Fruit fly (Drosophila melanogaster): ENCODE results near the gene dpr3.

dm6 chr2L:2015204-2015603 lies 94.5 kb downstream of the dpr3 start:
- no peak for TF ChIP-seq psq (GFP tag; optimal IDR thresholded peaks at IDR 0.05)
- no peak for TF ChIP-seq lola (GFP tag; optimal IDR thresholded peaks at IDR 0.05)
- no peak for TF ChIP-seq brk (GFP tag; optimal IDR thresholded peaks at IDR 0.05)
- TF ChIP-seq CG32264 (GFP tag; optimal IDR thresholded peaks at IDR 0.05): no peak
- no peak for TF ChIP-seq Hr78 (GFP tag; optimal IDR thresholded peaks at IDR 0.05)
- no peak for TF ChIP-seq Dfd (GFP tag; optimal IDR thresholded peaks at IDR 0.05)
- TF ChIP-seq dl (GFP tag; optimal IDR thresholded peaks at IDR 0.05; ENCODE audit: insufficient read depth in 1 of 2, partially characterized antibody in 2 of 2): no peak
- TF ChIP-seq OdsH (GFP tag; optimal IDR thresholded peaks at IDR 0.05): no peak
- TF ChIP-seq Sp1 (GFP tag; optimal IDR thresholded peaks at IDR 0.05): no peak
- no peak for TF ChIP-seq pan (optimal IDR thresholded peaks at IDR 0.05)
